Fruit fly (Drosophila melanogaster): Measurements from ENCODE around the gene Alp9.

DNA sequence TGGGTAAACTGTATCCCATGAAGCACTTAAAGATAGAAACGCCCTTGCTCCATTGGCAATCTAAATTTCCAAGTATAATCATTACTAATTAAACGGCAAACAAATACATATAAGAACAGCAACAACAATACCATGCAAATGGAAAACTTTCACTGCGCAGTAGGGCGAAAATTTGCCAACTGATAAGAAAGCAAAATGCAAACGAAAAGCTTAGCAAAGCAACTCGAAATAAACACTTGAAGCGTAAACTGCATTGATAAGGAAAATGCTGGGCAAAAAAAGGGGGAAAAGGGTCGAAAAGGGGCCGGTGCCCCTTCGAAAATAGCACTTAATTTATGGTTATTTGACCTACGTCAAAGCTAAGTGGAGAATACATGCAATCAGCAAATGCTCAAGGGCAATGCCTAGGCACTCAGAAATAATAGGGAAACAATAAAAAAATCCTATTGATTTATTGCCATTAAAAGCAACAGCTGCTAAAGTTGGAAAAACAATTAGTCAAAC, 43.3 kb downstream of the Alp9 start:
- no peak for TF ChIP-seq CG8478 (optimal IDR thresholded peaks at IDR 0.05)
- no peak for TF ChIP-seq CTCF (optimal IDR thresholded peaks at IDR 0.05)
